Fruit fly (Drosophila melanogaster) whole organism, embryonic: ENCODE results near the gene CG34117.

ENCODE experiments used
- Adf1 ChIP-seq: fragments of 200-800 bp; sonication (Bioruptor generic); IDR thresholded peaks from 2 replicates; pipeline ENCODE4 v1.3.6; 2022; ENCODE audit warnings: missing biosample characterization, missing genetic modification characterization
- Asciz ChIP-seq: fragments of 200-800 bp; sonication (Bioruptor generic); optimal IDR thresholded peaks from 2 replicates; lab custom pipeline; 2017; ENCODE audit warnings: missing biosample characterization, mild to moderate bottlenecking, missing genetic modification characterization, missing genetic modification reagents
- BtbVII ChIP-seq: fragments of 200-800 bp; sonication (Bioruptor generic); optimal IDR thresholded peaks from 3 replicates; lab custom pipeline; 2017; ENCODE audit warnings: missing biosample characterization, mild to moderate bottlenecking, missing genetic modification characterization
- CG11085 ChIP-seq: fragments of 200-800 bp; sonication (Bioruptor generic); IDR thresholded peaks from 2 replicates; pipeline ENCODE4 v1.3.6; 2022; ENCODE audit warnings: missing biosample characterization, missing genetic modification characterization
- CG11695 ChIP-seq: fragments of 200-800 bp; sonication (Bioruptor generic); IDR thresholded peaks from 3 replicates; pipeline ENCODE4 v1.3.6; 2022; ENCODE audit warnings: missing biosample characterization, missing genetic modification characterization
- CG13624 ChIP-seq: fragments of 200-800 bp; sonication (Bioruptor generic); optimal IDR thresholded peaks from 2 replicates; lab custom pipeline; 2016; ENCODE audit warnings: missing biosample characterization, missing genetic modification characterization
- CG16813 ChIP-seq: fragments of 200-800 bp; sonication (Bioruptor generic); IDR thresholded peaks from 3 replicates; pipeline ENCODE4 v1.3.6; 2022; ENCODE audit warnings: missing biosample characterization, missing genetic modification characterization; ENCODE audit not compliant: partially characterized antibody
- CG32767 ChIP-seq: fragments of 200-800 bp; sonication (Bioruptor generic); IDR thresholded peaks from 2 replicates; pipeline ENCODE4 v1.3.6; 2022; ENCODE audit warnings: missing biosample characterization, missing genetic modification characterization
- CG34422 ChIP-seq: fragments of 200-800 bp; sonication (Bioruptor generic); IDR thresholded peaks from 3 replicates; pipeline ENCODE4 v1.3.6; 2022; ENCODE audit warnings: missing biosample characterization, missing genetic modification characterization
- CG4707 ChIP-seq: fragments of 200-800 bp; sonication (Bioruptor generic); optimal IDR thresholded peaks from 2 replicates; lab custom pipeline; 2018; ENCODE audit warnings: missing biosample characterization, mild to moderate bottlenecking, missing genetic modification characterization, moderate library complexity
- CG6175 ChIP-seq: fragments of 200-800 bp; sonication (Bioruptor generic); IDR thresholded peaks from 3 replicates; pipeline ENCODE4 v1.3.6; 2022; ENCODE audit warnings: missing biosample characterization, missing genetic modification characterization
- CG6254 ChIP-seq: fragments of 200-800 bp; sonication (Bioruptor generic); optimal IDR thresholded peaks from 3 replicates; lab custom pipeline; 2017; ENCODE audit warnings: mild to moderate bottlenecking, missing biosample characterization, missing genetic modification reagents, missing genetic modification characterization
- CG6791 ChIP-seq: fragments of 200-800 bp; sonication (Bioruptor generic); IDR thresholded peaks from 3 replicates; pipeline ENCODE4 v1.3.6; 2022; ENCODE audit warnings: missing biosample characterization, missing genetic modification characterization; ENCODE audit not compliant: partially characterized antibody
- CG7987 ChIP-seq: fragments of 200-800 bp; sonication (Bioruptor generic); optimal IDR thresholded peaks from 2 replicates; lab custom pipeline; 2018; ENCODE audit warnings: missing biosample characterization, mild to moderate bottlenecking, missing genetic modification characterization, moderate library complexity
- CG8388 ChIP-seq: fragments of 200-800 bp; sonication (Bioruptor generic); optimal IDR thresholded peaks from 2 replicates; lab custom pipeline; 2019; ENCODE audit warnings: missing biosample characterization, mild to moderate bottlenecking, missing genetic modification characterization, moderate library complexity
- Dll ChIP-seq: fragments of 200-800 bp; sonication (Bioruptor generic); IDR thresholded peaks from 4 replicates; pipeline ENCODE4 v1.3.6; 2022; ENCODE audit warnings: missing biosample characterization, missing genetic modification characterization; ENCODE audit not compliant: partially characterized antibody
- Doc3 ChIP-seq: fragments of 200-800 bp; sonication (Bioruptor generic); IDR thresholded peaks from 3 replicates; pipeline ENCODE4 v1.3.6; 2022; ENCODE audit warnings: missing biosample characterization, missing genetic modification characterization; ENCODE audit not compliant: partially characterized antibody
- Dp ChIP-seq: fragments of 200-800 bp; sonication (Bioruptor generic); optimal IDR thresholded peaks from 2 replicates; lab custom pipeline; 2018; ENCODE audit warnings: missing biosample characterization, mild to moderate bottlenecking, missing genetic modification characterization, moderate library complexity
- Ets65A ChIP-seq: fragments of 200-800 bp; sonication (Bioruptor generic); peaks from one replicate; lab custom pipeline; 2016; ENCODE audit warnings: missing biosample characterization, missing genetic modification characterization
- HHEX ChIP-seq: fragments of 200-800 bp; sonication (Bioruptor generic); optimal IDR thresholded peaks from 3 replicates; lab custom pipeline; 2017; ENCODE audit warnings: missing biosample characterization, mild to moderate bottlenecking, missing genetic modification characterization, missing genetic modification reagents
- HLH4C ChIP-seq: fragments of 200-800 bp; sonication (Bioruptor generic); IDR thresholded peaks from 3 replicates; pipeline ENCODE4 v1.3.6; 2022; ENCODE audit warnings: missing biosample characterization, missing genetic modification characterization; ENCODE audit not compliant: partially characterized antibody
- Hr3 ChIP-seq: fragments of 200-800 bp; sonication (Bioruptor generic); optimal IDR thresholded peaks from 3 replicates; lab custom pipeline; 2016; ENCODE audit warnings: missing biosample characterization, missing genetic modification characterization
- Lim3 ChIP-seq: fragments of 200-800 bp; sonication (Bioruptor generic); IDR thresholded peaks from 2 replicates; pipeline ENCODE4 v1.3.6; 2022; ENCODE audit warnings: missing biosample characterization, missing genetic modification characterization
- Med ChIP-seq: fragments of 200-800 bp; sonication (Bioruptor generic); peaks from one replicate; lab custom pipeline; 2016; ENCODE audit warnings: missing biosample characterization, missing genetic modification characterization, mild to moderate bottlenecking, inconsistent platforms, moderate library complexity
- Myb ChIP-seq: fragments of 200-800 bp; sonication (Bioruptor generic); optimal IDR thresholded peaks from 2 replicates; lab custom pipeline; 2016; ENCODE audit warnings: missing biosample characterization, missing genetic modification characterization
- Nf-YB ChIP-seq: fragments of 200-800 bp; sonication (Bioruptor generic); optimal IDR thresholded peaks from 3 replicates; lab custom pipeline; 2019; ENCODE audit warnings: missing biosample characterization, mild to moderate bottlenecking, missing genetic modification characterization, moderate library complexity
- bbx ChIP-seq: fragments of 200-800 bp; sonication (Bioruptor generic); IDR thresholded peaks from 2 replicates; pipeline ENCODE4 v1.3.6; 2022; ENCODE audit warnings: missing biosample characterization, missing genetic modification characterization; ENCODE audit not compliant: partially characterized antibody
- cato ChIP-seq: fragments of 200-800 bp; sonication (Bioruptor generic); optimal IDR thresholded peaks from 2 replicates; lab custom pipeline; 2016; ENCODE audit warnings: missing biosample characterization, missing genetic modification characterization, borderline replicate concordance
- crc ChIP-seq: fragments of 200-800 bp; sonication (Bioruptor generic); optimal IDR thresholded peaks from 2 replicates; lab custom pipeline; 2016; ENCODE audit warnings: missing biosample characterization, missing genetic modification characterization
- gcm2 ChIP-seq: fragments of 200-800 bp; sonication (Bioruptor generic); optimal IDR thresholded peaks from 2 replicates; lab custom pipeline; 2016; ENCODE audit warnings: missing biosample characterization, missing genetic modification characterization
- insv ChIP-seq, 2 experiments: fragments of 200-800 bp; sonication (Bioruptor generic); optimal IDR thresholded peaks; 3 replicates each; lab custom pipeline; 2016 to 2018; ENCODE audit warnings: missing biosample characterization in 2 of 2, missing genetic modification characterization in 2 of 2
- otp ChIP-seq: fragments of 200-800 bp; sonication (Bioruptor generic); IDR thresholded peaks from 3 replicates; pipeline ENCODE4, ENCODE4 v1.3.6; 2022; ENCODE audit warnings: missing biosample characterization, missing genetic modification characterization
- peb ChIP-seq: fragments of 200-800 bp; sonication (Bioruptor generic); IDR thresholded peaks from 2 replicates; pipeline ENCODE4 v1.3.6; 2022; ENCODE audit warnings: missing biosample characterization, missing genetic modification characterization
- phol ChIP-seq: fragments of 200-800 bp; sonication (Bioruptor generic); optimal IDR thresholded peaks from 3 replicates; lab custom pipeline; 2018; ENCODE audit warnings: missing biosample characterization, mild to moderate bottlenecking, missing genetic modification characterization, moderate library complexity
- rib ChIP-seq: fragments of 200-800 bp; sonication (Bioruptor generic); IDR thresholded peaks from 2 replicates; pipeline ENCODE4 v1.3.6; 2022; ENCODE audit warnings: missing biosample characterization, missing genetic modification characterization
- slp2 ChIP-seq: fragments of 200-800 bp; sonication (Bioruptor generic); optimal IDR thresholded peaks from 2 replicates; lab custom pipeline; 2016; ENCODE audit warnings: missing biosample characterization, missing genetic modification characterization
- sr ChIP-seq: fragments of 200-800 bp; sonication (Bioruptor generic); IDR thresholded peaks from 3 replicates; pipeline ENCODE4 v1.3.6; 2022; ENCODE audit warnings: missing biosample characterization, missing genetic modification characterization
- trem ChIP-seq: fragments of 200-800 bp; optimal IDR thresholded peaks from 3 replicates; lab custom pipeline; 2019; ENCODE audit warnings: missing biosample characterization, mild to moderate bottlenecking, missing genetic modification characterization, moderate library complexity
- trh ChIP-seq: fragments of 200-800 bp; sonication (Bioruptor generic); optimal IDR thresholded peaks from 2 replicates; lab custom pipeline; 2016; ENCODE audit warnings: missing biosample characterization, missing genetic modification characterization

The CG34117 gene

DNA sequence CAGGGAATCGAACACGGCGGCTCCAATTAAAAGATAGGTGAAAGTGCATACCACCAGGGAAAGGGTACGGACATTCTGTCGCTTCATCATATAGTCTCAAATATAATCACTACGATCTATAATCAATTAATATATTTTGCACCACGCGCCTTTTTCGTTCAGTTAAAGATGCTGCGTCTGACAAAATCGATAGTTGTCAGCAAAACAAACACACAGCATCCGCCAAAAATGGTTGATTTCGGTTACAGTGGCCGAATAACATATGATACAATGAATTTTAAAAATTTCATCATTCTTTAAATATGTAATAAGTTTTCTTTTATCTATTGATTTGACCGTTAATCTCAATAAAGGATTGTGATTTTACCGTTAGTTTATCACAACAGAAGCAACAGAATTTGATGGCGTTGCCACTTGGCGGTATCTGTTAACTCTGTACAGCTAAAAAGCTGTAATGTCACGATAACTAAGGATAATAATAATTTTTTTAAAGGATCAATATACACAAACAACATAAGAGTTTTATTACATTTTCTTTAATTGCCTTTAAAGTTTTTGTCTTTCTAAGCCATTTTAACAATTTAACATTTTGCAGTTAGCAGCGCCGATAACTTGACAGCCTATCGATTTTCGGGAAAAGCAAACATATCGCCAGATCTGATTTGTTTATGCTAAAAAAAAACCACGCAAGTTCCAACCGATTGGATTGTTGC is 12.2 kb upstream of the CG34117 start, which contains the start of the genes Task7 and alpha-Man-IIa (continued):
- TF ChIP-seq trem (tag; lab: Kevin White, UChicago) (peak; percentile 97), CG4707 (no peak), Dll (GFP tag; lab: Robert Waterston, UW) (peak; percentile 74; the same call in 3 of the 4 replicates), HLH4C (peak; percentile 47; the same call in 2 of the 3 replicates), sr (GFP tag; lab: Robert Waterston, UW) (no peak), trh (no peak), Doc3 (GFP tag; lab: Robert Waterston, UW) (0 out of 3 replicates have a peak, but pooled peaks have one; percentile 47), CG11695 (GFP tag; lab: Robert Waterston, UW) (no peak), CG16813 (GFP tag; lab: Robert Waterston, UW) (0 out of 3 replicates have a peak, but pooled peaks have one; percentile 7), Med (GFP tag; lab: Kevin White, UChicago) (peak; percentile 50), phol (tag; lab: Kevin White, UChicago) (peak; percentile 36), Ets65A (GFP tag; lab: Kevin White, UChicago) (no peak), Myb (GFP tag; lab: Kevin White, UChicago) (peak; percentile 70)

dm6 chr3R:9410182-9410581 is 10.3 kb upstream of the CG34117 start, which contains the start of gene betaTub85D:
betaTub85D (minus strand) TSS chr3R:9410282.
- no peak for TF ChIP-seq bbx (GFP tag; lab: Robert Waterston, UW)
- TF ChIP-seq rib, result no peak
- TF ChIP-seq cato (GFP tag; lab: Kevin White, UChicago), result no peak
- no peak for TF ChIP-seq Lim3 (GFP tag; lab: Robert Waterston, UW)
- TF ChIP-seq crc, result no peak
- TF ChIP-seq CG13624 (GFP tag; lab: Kevin White, UChicago), result no peak

- TF ChIP-seq Nf-YB (GFP tag; lab: Kevin White, UChicago) (no peak), CG8388 (GFP tag; lab: Kevin White, UChicago) (no peak), CG32767 (GFP tag; lab: Robert Waterston, UW) (no peak), otp (GFP tag; lab: Robert Waterston, UW) (no peak), CG6254 (no peak), CG6791 (GFP tag; lab: Robert Waterston, UW) (no peak), BtbVII (GFP tag; lab: Kevin White, UChicago) (no peak), CG11085 (GFP tag; lab: Robert Waterston, UW) (no peak), Hr3 (GFP tag; lab: Kevin White, UChicago) (no peak), slp2 (no peak), CG6175 (GFP tag; lab: Robert Waterston, UW) (no peak), peb (GFP tag; lab: Robert Waterston, UW) (no peak), Asciz (GFP tag; lab: Kevin White, UChicago) (no peak), gcm2 (GFP tag; lab: Kevin White, UChicago) (no peak), CG34422 (GFP tag; lab: Robert Waterston, UW) (no peak), HHEX (GFP tag; lab: Kevin White, UChicago) (no peak), insv (GFP tag; optimal IDR thresholded peaks at IDR 0.05; lab: Kevin White, UChicago) (no peak), Adf1 (GFP tag; lab: Robert Waterston, UW) (no peak), Dp (no peak), CG7987 (no peak)
These were observed 8.2 kb upstream of the CG34117 start, which contains the start of gene CG44261 for dm6 chr3R:9408069-9408468. CG44261 (minus strand) TSS chr3R:9408169.
